Worm (Caenorhabditis elegans) whole organism, early embryonic: ENCODE data around the gene B0545.4.
"Not testable (repeated sequence)": the region's sequence is repeated elsewhere in the genome, so short reads cannot be mapped to it uniquely, and the experiment has no call there.

ENCODE experiments used
- B0310.2 ChIP-seq: sonication (generic microtip); optimal IDR thresholded peaks from 2 replicates; lab custom pipeline; 2016; ENCODE audit warnings: mild to moderate bottlenecking, missing genetic modification characterization, missing compliant biosample characterization
- F13C5.2 ChIP-seq: sonication (generic microtip); optimal IDR thresholded peaks from 2 replicates; lab custom pipeline; 2017; ENCODE audit warnings: mild to moderate bottlenecking, missing genetic modification characterization, inconsistent platforms, missing compliant biosample characterization
- aly-1 ChIP-seq: sonication (generic microtip); optimal IDR thresholded peaks from 2 replicates; lab custom pipeline; 2016; ENCODE audit warnings: missing genetic modification characterization, missing compliant biosample characterization
- ama-1 ChIP-seq: fragments of 150-350 bp; optimal IDR thresholded peaks from 2 replicates; lab custom pipeline; 2014
- ceh-13 ChIP-seq: fragments of 200-800 bp; sonication (Bioruptor generic); optimal IDR thresholded peaks from 2 replicates; lab custom pipeline; 2018; ENCODE audit warnings: mild to moderate bottlenecking, missing genetic modification characterization, missing compliant biosample characterization
- ceh-36 ChIP-seq: sonication (generic microtip); optimal IDR thresholded peaks from 2 replicates; lab custom pipeline; 2016; ENCODE audit warnings: missing genetic modification characterization, inconsistent platforms, missing compliant biosample characterization
- ets-7 ChIP-seq: sonication (generic microtip); optimal IDR thresholded peaks from 2 replicates; lab custom pipeline; 2016; ENCODE audit warnings: missing genotype, missing genetic modification characterization, missing compliant biosample characterization
- flt-1 ChIP-seq: fragments of 200-800 bp; sonication (Bioruptor generic); IDR thresholded peaks from 2 replicates; pipeline ENCODE4 v1.3.6; 2022; ENCODE audit warnings: missing genetic modification characterization, missing compliant biosample characterization
- hmbx-1 ChIP-seq: sonication (generic microtip); optimal IDR thresholded peaks from 2 replicates; lab custom pipeline; 2016; ENCODE audit warnings: mild to moderate bottlenecking, missing genetic modification characterization, missing compliant biosample characterization
- hmg-4 ChIP-seq: fragments of 200-800 bp; sonication (Bioruptor generic); optimal IDR thresholded peaks from 2 replicates; lab custom pipeline; 2018; ENCODE audit warnings: mild to moderate bottlenecking, missing genetic modification characterization, missing compliant biosample characterization
- hnd-1 ChIP-seq: sonication (generic microtip); optimal IDR thresholded peaks from 2 replicates; lab custom pipeline; 2016; ENCODE audit warnings: missing genetic modification characterization, missing compliant biosample characterization
- pes-1 ChIP-seq: fragments of 200-800 bp; sonication (Bioruptor generic); IDR thresholded peaks from 2 replicates; pipeline ENCODE4 v1.3.6; 2022; ENCODE audit warnings: missing genetic modification reagents, missing genetic modification characterization, missing compliant biosample characterization
- scrt-1 ChIP-seq: fragments of 200-800 bp; sonication (Bioruptor generic); IDR thresholded peaks from 2 replicates; pipeline ENCODE4 v1.3.6; 2022; ENCODE audit warnings: missing genetic modification characterization, missing compliant biosample characterization
- sea-1 ChIP-seq: fragments of 200-800 bp; sonication (Bioruptor generic); conservative IDR thresholded peaks from 2 replicates; pipeline ENCODE4 v1.3.6; 2022; ENCODE audit warnings: missing genetic modification characterization, missing compliant biosample characterization
- tbx-11 ChIP-seq: fragments of 200-800 bp; sonication (Bioruptor generic); IDR thresholded peaks from 2 replicates; pipeline ENCODE4 v1.3.6; 2022; ENCODE audit warnings: missing genetic modification characterization, missing compliant biosample characterization
- tbx-37 ChIP-seq: fragments of 200-800 bp; sonication (Bioruptor generic); conservative IDR thresholded peaks from 2 replicates; pipeline ENCODE4 v1.3.6; 2022; ENCODE audit warnings: missing genetic modification reagents, missing genetic modification characterization, missing compliant biosample characterization
- tra-4 ChIP-seq: sonication (generic microtip); optimal IDR thresholded peaks from 2 replicates; lab custom pipeline; 2017; ENCODE audit warnings: missing genetic modification characterization, missing compliant biosample characterization

B0545.4 gene

ce11 chrIV:118786-119185, 9.6 kb upstream of the B0545.4 start:
- TF ChIP-seq sea-1 (GFP tag; lab: Robert Waterston, UW) = peak; percentile 55; the same call in 1 of the 2 replicates
- no peak for TF ChIP-seq ceh-13 (GFP tag; lab: Kevin White, UChicago)
- no peak for TF ChIP-seq B0310.2 (tag; lab: Kevin White, UChicago)

- TF ChIP-seq F13C5.2 (tag; lab: Kevin White, UChicago); ceh-36 (tag; lab: Kevin White, UChicago); flt-1: not testable (repeated sequence)
Measured at ce11 chrIV:111377-111776, 2.2 kb upstream of the B0545.4 start, which contains the start of gene F29C4.4. Gene F29C4.4, plus strand, starts transcription at chrIV:111677.

ce11 chrIV:102848-103247, 6.4 kb downstream of the B0545.4 start:
- TF ChIP-seq tbx-37 = no peak

ce11 chrIV:97681-98080, 11.5 kb downstream of the B0545.4 start:
- no peak for TF ChIP-seq ets-7 (tag; lab: Kevin White, UChicago)
- TF ChIP-seq tbx-37 = no peak
- no peak for TF ChIP-seq hmbx-1

- no peak for TF ChIP-seq ceh-36 (tag; lab: Kevin White, UChicago)
Measured at ce11 chrIV:91680-92079, 17.5 kb downstream of the B0545.4 start, which contains the start of gene tpa-1. Gene tpa-1, plus strand, starts transcription at chrIV:91980.

- TF ChIP-seq hmg-4 (GFP tag; lab: Kevin White, UChicago) (no peak), tbx-11 (GFP tag; lab: Robert Waterston, UW) (no peak), hmbx-1 (no peak), F13C5.2 (tag; lab: Kevin White, UChicago) (no peak), tbx-37 (no peak), flt-1 (no peak), scrt-1 (no peak), ceh-36 (tag; lab: Kevin White, UChicago) (no peak), sea-1 (GFP tag; lab: Robert Waterston, UW) (no peak), pes-1 (GFP tag; lab: Robert Waterston, UW) (no peak)
Measured at ce11 chrIV:89991-90390, 19.2 kb downstream of the B0545.4 start, which contains the start of gene scl-23. Gene scl-23, minus strand, starts transcription at chrIV:90091.

- TF ChIP-seq ceh-13 (GFP tag; lab: Kevin White, UChicago) = no peak
- no peak for TF ChIP-seq tra-4
- TF ChIP-seq flt-1 = no peak
Measured at ce11 chrIV:86744-87143, 22.5 kb downstream of the B0545.4 start.

ce11 chrIV:82309-82708, 26.9 kb downstream of the B0545.4 start:
- TF ChIP-seq F13C5.2 (tag; lab: Kevin White, UChicago) = no peak
- TF ChIP-seq tbx-11 (GFP tag; lab: Robert Waterston, UW) = no peak
- TF ChIP-seq tra-4 = no peak
- TF ChIP-seq ceh-13 (GFP tag; lab: Kevin White, UChicago) = no peak
- TF ChIP-seq ama-1 = no peak
- TF ChIP-seq hmg-4 (GFP tag; lab: Kevin White, UChicago) = no peak
- no peak for TF ChIP-seq flt-1
- no peak for TF ChIP-seq B0310.2 (tag; lab: Kevin White, UChicago)
- TF ChIP-seq ets-7 (tag; lab: Kevin White, UChicago) = no peak
- TF ChIP-seq hnd-1 (tag; lab: Kevin White, UChicago) = no peak
- no peak for TF ChIP-seq tbx-37

- TF ChIP-seq F13C5.2 (tag; lab: Kevin White, UChicago) (no peak), ama-1 (no peak), sea-1 (GFP tag; lab: Robert Waterston, UW) (no peak), hmbx-1 (no peak), tra-4 (no peak), hmg-4 (GFP tag; lab: Kevin White, UChicago) (no peak), pes-1 (GFP tag; lab: Robert Waterston, UW) (no peak), B0310.2 (tag; lab: Kevin White, UChicago) (no peak), ets-7 (tag; lab: Kevin White, UChicago) (no peak)
Measured at ce11 chrIV:81428-81827, 27.8 kb downstream of the B0545.4 start.

- no peak for TF ChIP-seq scrt-1
- TF ChIP-seq flt-1 = no peak
- TF ChIP-seq ama-1 = no peak
- TF ChIP-seq B0310.2 (tag; lab: Kevin White, UChicago) = no peak
- no peak for TF ChIP-seq hmg-4 (GFP tag; lab: Kevin White, UChicago)
- no peak for TF ChIP-seq tra-4
- no peak for TF ChIP-seq tbx-11 (GFP tag; lab: Robert Waterston, UW)
- no peak for TF ChIP-seq ceh-13 (GFP tag; lab: Kevin White, UChicago)
- no peak for TF ChIP-seq aly-1 (tag; lab: Kevin White, UChicago)
- TF ChIP-seq hmbx-1 = no peak
Measured at ce11 chrIV:80943-81342, 28.3 kb downstream of the B0545.4 start.
